Worm (Caenorhabditis elegans) whole organism, young adult: ENCODE results near the gene F46G10.4.
A peak's percentile ranks its signal among the peaks of the same experiment; 100 is the strongest.

Experiments used
- B0035.1 ChIP-seq: sonication (generic microtip); optimal IDR thresholded peaks from 2 replicates; lab custom pipeline; 2016; ENCODE audit warnings: missing genetic modification characterization, mild to moderate bottlenecking, missing compliant biosample characterization, missing genotype, missing genetic modification reagents
- B0336.3 ChIP-seq: fragments of 200-800 bp; sonication (Bioruptor generic); IDR thresholded peaks from 2 replicates; pipeline ENCODE4 v1.3.6; 2022; ENCODE audit warnings: missing genetic modification characterization, missing compliant biosample characterization
- D2030.7 ChIP-seq: fragments of 200-800 bp; sonication (Bioruptor generic); IDR thresholded peaks from 2 replicates; pipeline ENCODE4 v1.3.6; 2022; ENCODE audit warnings: missing genetic modification reagents, missing genetic modification characterization, missing compliant biosample characterization
- F52B5.7 ChIP-seq: sonication (generic microtip); optimal IDR thresholded peaks from 2 replicates; lab custom pipeline; 2016; ENCODE audit warnings: mild to moderate bottlenecking, missing genetic modification characterization, missing compliant biosample characterization
- F57A8.1 ChIP-seq: fragments of 200-800 bp; sonication (Bioruptor generic); optimal IDR thresholded peaks from 2 replicates; lab custom pipeline; 2018; ENCODE audit warnings: mild to moderate bottlenecking, missing genetic modification characterization, moderate library complexity, missing compliant biosample characterization
- K11D2.4 ChIP-seq: fragments of 200-800 bp; sonication (Bioruptor generic); IDR thresholded peaks from 2 replicates; pipeline ENCODE4 v1.3.6; 2022; ENCODE audit warnings: missing genetic modification reagents, missing genetic modification characterization, missing compliant biosample characterization
- K12H6.12 ChIP-seq: fragments of 200-800 bp; sonication (Bioruptor generic); optimal IDR thresholded peaks from 2 replicates; lab custom pipeline; 2018; ENCODE audit warnings: mild to moderate bottlenecking, missing genetic modification characterization, missing compliant biosample characterization
- T07F8.4 ChIP-seq: sonication (generic microtip); optimal IDR thresholded peaks from 2 replicates; lab custom pipeline; 2016; ENCODE audit warnings: mild to moderate bottlenecking, missing genetic modification characterization, moderate library complexity, missing compliant biosample characterization
- Y53G8AR.9 ChIP-seq: fragments of 200-800 bp; sonication (Bioruptor generic); conservative IDR thresholded peaks from 2 replicates; pipeline ENCODE4 v1.3.6; 2022; ENCODE audit warnings: missing genetic modification reagents, missing genetic modification characterization, missing compliant biosample characterization
- Y67H2A.10 ChIP-seq: fragments of 200-800 bp; sonication (Bioruptor generic); conservative IDR thresholded peaks from 2 replicates; pipeline ENCODE4 v1.3.6; 2022; ENCODE audit warnings: missing genetic modification reagents, missing genetic modification characterization, missing compliant biosample characterization
- ama-1 ChIP-seq, 3 experiments: fragments of 150-350 bp in 1 of 3; sonication (generic microtip) in 2 of 3; optimal IDR thresholded peaks; 2 replicates each; lab custom pipeline; 2014 to 2018; ENCODE audit warnings: missing biosample characterization in 2 of 3, missing genetic modification characterization in 2 of 3, missing genetic modification reagents in 2 of 3
- atf-7 ChIP-seq: sonication (generic microtip); optimal IDR thresholded peaks from 2 replicates; lab custom pipeline; 2017; ENCODE audit warnings: mild to moderate bottlenecking, missing genetic modification characterization, missing compliant biosample characterization
- athp-1 ChIP-seq: sonication (generic microtip); optimal IDR thresholded peaks from 2 replicates; lab custom pipeline; 2017; ENCODE audit warnings: mild to moderate bottlenecking, missing genetic modification characterization, missing compliant biosample characterization
- attf-5 ChIP-seq: fragments of 200-800 bp; sonication (Bioruptor generic); optimal IDR thresholded peaks from 2 replicates; lab custom pipeline; 2018; ENCODE audit warnings: mild to moderate bottlenecking, missing genetic modification characterization, missing compliant biosample characterization
- cebp-1 ChIP-seq, 2 experiments: fragments of 200-800 bp in 1 of 2; sonication (Bioruptor generic) in 1 of 2; sonication (generic microtip) in 1 of 2; IDR thresholded peaks in 1 of 2; optimal IDR thresholded peaks in 1 of 2; 2 replicates each; pipeline versions ENCODE4 v1.3.6 to Lab custom; 2017 to 2022; ENCODE audit warnings: missing compliant biosample characterization in 2 of 2, missing genetic modification characterization in 2 of 2, mild to moderate bottlenecking in 1 of 2, missing genetic modification reagents in 1 of 2, moderate library complexity in 1 of 2
- cebp-2 ChIP-seq: fragments of 200-800 bp; sonication (Bioruptor generic); IDR thresholded peaks from 2 replicates; pipeline ENCODE4 v1.3.6; 2022; ENCODE audit warnings: missing genetic modification characterization, missing compliant biosample characterization
- ceh-27 ChIP-seq: fragments of 200-800 bp; sonication (Bioruptor generic); optimal IDR thresholded peaks from 2 replicates; lab custom pipeline; 2018; ENCODE audit warnings: mild to moderate bottlenecking, missing genetic modification characterization, moderate library complexity, missing compliant biosample characterization
- chd-7 ChIP-seq: sonication (generic microtip); optimal IDR thresholded peaks from 2 replicates; lab custom pipeline; 2016; ENCODE audit warnings: mild to moderate bottlenecking, missing genetic modification characterization, moderate library complexity, missing compliant biosample characterization
- dox-1 ChIP-seq: fragments of 200-800 bp; sonication (Bioruptor generic); IDR thresholded peaks from 2 replicates; pipeline ENCODE4 v1.3.6; 2022; ENCODE audit warnings: missing genetic modification reagents, missing genetic modification characterization, missing compliant biosample characterization
- ets-4 ChIP-seq: fragments of 200-800 bp; sonication (Bioruptor generic); optimal IDR thresholded peaks from 2 replicates; lab custom pipeline; 2018; ENCODE audit warnings: mild to moderate bottlenecking, missing genetic modification characterization, missing compliant biosample characterization
- gei-17 ChIP-seq: fragments of 200-800 bp; sonication (Bioruptor generic); optimal IDR thresholded peaks from 2 replicates; lab custom pipeline; 2018; ENCODE audit warnings: mild to moderate bottlenecking, missing genetic modification characterization, missing compliant biosample characterization
- hlh-12 ChIP-seq: sonication (generic microtip); optimal IDR thresholded peaks from 2 replicates; lab custom pipeline; 2016; ENCODE audit warnings: missing genetic modification characterization, missing compliant biosample characterization
- hlh-26 ChIP-seq: fragments of 200-800 bp; sonication (Bioruptor generic); conservative IDR thresholded peaks from 2 replicates; pipeline ENCODE4 v1.3.6; 2022; ENCODE audit warnings: missing genetic modification reagents, missing genetic modification characterization, missing compliant biosample characterization
- hmg-1.2 ChIP-seq: fragments of 200-800 bp; sonication (Bioruptor generic); IDR thresholded peaks from 2 replicates; pipeline ENCODE4 v1.3.6; 2022; ENCODE audit warnings: missing genetic modification reagents, missing genetic modification characterization, missing compliant biosample characterization
- let-526 ChIP-seq: fragments of 200-800 bp; sonication (Bioruptor generic); IDR thresholded peaks from 2 replicates; pipeline ENCODE4 v1.3.6; 2022; ENCODE audit warnings: missing genetic modification reagents, missing genetic modification characterization, missing compliant biosample characterization
- let-607 ChIP-seq, 2 experiments: fragments of 200-800 bp in 1 of 2; sonication (Bioruptor generic) in 1 of 2; sonication (generic microtip) in 1 of 2; optimal IDR thresholded peaks; 2 replicates each; lab custom pipeline; 2016 to 2018; ENCODE audit warnings: mild to moderate bottlenecking in 2 of 2, missing compliant biosample characterization in 2 of 2, missing genetic modification characterization in 2 of 2, moderate library complexity in 2 of 2, missing genotype in 1 of 2
- lin-26 ChIP-seq: fragments of 200-800 bp; sonication (Bioruptor generic); IDR thresholded peaks from 2 replicates; pipeline ENCODE4 v1.3.6; 2022; ENCODE audit warnings: missing genetic modification reagents, missing genetic modification characterization, missing compliant biosample characterization
- lin-35 ChIP-seq, 3 experiments: fragments of 150-350 bp in 2 of 3; sonication (generic microtip) in 1 of 3; optimal IDR thresholded peaks; 2 replicates each; lab custom pipeline; 2014 to 2018; ENCODE audit warnings: missing biosample characterization in 3 of 3, missing genetic modification characterization in 3 of 3, missing genetic modification reagents in 3 of 3
- lin-54 ChIP-seq: fragments of 200-800 bp; sonication (Bioruptor generic); optimal IDR thresholded peaks from 2 replicates; lab custom pipeline; 2018; ENCODE audit warnings: mild to moderate bottlenecking, missing genetic modification characterization, missing compliant biosample characterization
- mcd-1 ChIP-seq: fragments of 200-800 bp; sonication (Bioruptor generic); IDR thresholded peaks from 2 replicates; pipeline ENCODE4 v1.3.6; 2022; ENCODE audit warnings: missing genetic modification reagents, missing genetic modification characterization, missing compliant biosample characterization
- mes-4 ChIP-seq: sonication (generic microtip); optimal IDR thresholded peaks from 2 replicates; lab custom pipeline; 2016; ENCODE audit warnings: missing genotype, missing genetic modification characterization, missing compliant biosample characterization
- nhr-80 ChIP-seq: sonication (generic microtip); optimal IDR thresholded peaks from 2 replicates; lab custom pipeline; 2016; ENCODE audit warnings: missing genetic modification characterization, missing compliant biosample characterization
- nhr-90 ChIP-seq: sonication (generic microtip); optimal IDR thresholded peaks from 2 replicates; lab custom pipeline; 2016; ENCODE audit warnings: missing genotype, mild to moderate bottlenecking, missing genetic modification characterization, missing compliant biosample characterization
- pbrm-1 ChIP-seq: fragments of 200-800 bp; sonication (Bioruptor generic); IDR thresholded peaks from 2 replicates; pipeline ENCODE4 v1.3.6; 2022; ENCODE audit warnings: missing genetic modification reagents, missing genetic modification characterization, missing compliant biosample characterization
- pha-4 ChIP-seq: fragments of 150-350 bp; sonication (generic microtip); optimal IDR thresholded peaks from 2 replicates; lab custom pipeline; 2014; ENCODE audit warnings: missing biosample characterization, missing genetic modification reagents, missing genetic modification characterization
- repo-1 ChIP-seq: sonication (generic microtip); optimal IDR thresholded peaks from 2 replicates; lab custom pipeline; 2017; ENCODE audit warnings: mild to moderate bottlenecking, missing genetic modification characterization, missing compliant biosample characterization
- snpc-4 ChIP-seq, 5 experiments: fragments of 150-350 bp in 1 of 5; sonication (generic microtip) in 4 of 5; optimal IDR thresholded peaks; 2 replicates each; lab custom pipeline; 2014 to 2018; ENCODE audit warnings: missing genetic modification characterization in 5 of 5, missing biosample characterization in 3 of 5, antibody characterized with exemption in 2 of 5, mild to moderate bottlenecking in 2 of 5, missing compliant biosample characterization in 2 of 5, missing genotype in 2 of 5, moderate library complexity in 2 of 5, missing genetic modification reagents in 1 of 5
- somi-1 ChIP-seq: fragments of 200-800 bp; sonication (Bioruptor generic); optimal IDR thresholded peaks from 2 replicates; lab custom pipeline; 2018; ENCODE audit warnings: mild to moderate bottlenecking, missing genetic modification characterization, missing compliant biosample characterization
- sptf-2 ChIP-seq: fragments of 200-800 bp; sonication (Bioruptor generic); optimal IDR thresholded peaks from 2 replicates; lab custom pipeline; 2018; ENCODE audit warnings: mild to moderate bottlenecking, missing genetic modification characterization, missing compliant biosample characterization
- tbp1 ChIP-seq: fragments of 200-800 bp; sonication (Bioruptor generic); optimal IDR thresholded peaks from 2 replicates; lab custom pipeline; 2018; ENCODE audit warnings: mild to moderate bottlenecking, missing genetic modification characterization, missing compliant biosample characterization
- tlf-1 ChIP-seq: fragments of 200-800 bp; sonication (Bioruptor generic); optimal IDR thresholded peaks from 2 replicates; lab custom pipeline; 2018; ENCODE audit warnings: mild to moderate bottlenecking, missing genetic modification characterization, missing compliant biosample characterization
- xnd-1 ChIP-seq: sonication (generic microtip); optimal IDR thresholded peaks from 2 replicates; lab custom pipeline; 2016; ENCODE audit warnings: missing genotype, missing genetic modification reagents, missing genetic modification characterization, missing compliant biosample characterization
- zfh-2 ChIP-seq: fragments of 200-800 bp; sonication (Bioruptor generic); conservative IDR thresholded peaks from 2 replicates; pipeline ENCODE4 v1.3.6; 2022; ENCODE audit warnings: missing genetic modification reagents, missing genetic modification characterization, missing compliant biosample characterization
- ztf-18 ChIP-seq: sonication (generic microtip); optimal IDR thresholded peaks from 2 replicates; lab custom pipeline; 2016; ENCODE audit warnings: missing genotype, mild to moderate bottlenecking, missing genetic modification characterization, missing compliant biosample characterization
- ztf-22 ChIP-seq: fragments of 200-800 bp; sonication (Bioruptor generic); optimal IDR thresholded peaks from 2 replicates; lab custom pipeline; 2018; ENCODE audit warnings: mild to moderate bottlenecking, missing genetic modification characterization, moderate library complexity, missing compliant biosample characterization

The F46G10.4 gene

DNA sequence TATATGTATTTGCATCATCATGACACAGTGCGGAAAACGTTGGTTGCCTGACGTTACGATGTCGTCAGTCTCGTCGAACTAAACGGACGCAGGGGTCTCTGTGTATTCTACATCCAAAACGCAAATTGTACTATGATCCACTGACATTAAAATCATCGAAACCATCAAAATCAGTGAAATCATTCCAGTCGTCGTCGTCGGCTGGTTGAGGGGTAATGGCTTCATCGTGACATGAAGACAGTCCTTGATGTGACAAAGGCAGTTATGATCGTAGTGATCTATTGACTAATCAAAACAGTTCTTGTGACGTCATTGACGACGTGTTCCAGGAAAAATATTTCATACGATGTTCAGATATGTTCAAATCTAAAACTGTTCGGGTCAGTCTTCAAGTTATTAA lies 23.8 kb downstream of the F46G10.4 start:
- TF ChIP-seq Y53G8AR.9 (GFP tag; lab: Robert Waterston, UW), result no peak

DNA sequence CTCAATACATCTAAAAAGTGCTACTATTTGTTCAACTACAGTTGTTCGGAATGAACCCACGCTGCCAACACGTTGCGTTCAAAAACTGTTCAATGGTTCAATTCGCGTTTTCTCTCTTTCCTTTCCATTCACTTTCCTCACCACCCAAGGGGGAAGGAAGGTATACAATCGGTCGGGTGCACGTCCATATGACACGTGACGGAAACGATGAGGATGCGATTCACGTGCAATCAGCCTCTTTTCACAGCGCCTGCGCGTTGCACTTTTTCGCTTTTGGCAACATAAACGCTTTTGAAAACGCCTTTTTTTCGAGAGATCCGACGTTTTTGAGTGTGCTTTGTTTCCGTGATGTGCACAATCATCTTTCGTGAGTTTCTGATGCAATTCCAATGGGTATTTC lies 24.7 kb downstream of the F46G10.4 start:
- peak; percentile 66 for TF ChIP-seq dox-1 (GFP tag; lab: Robert Waterston, UW)
- TF ChIP-seq attf-5 (GFP tag; lab: Kevin White, UChicago), result peak; percentile 31
- peak; percentile 54 for TF ChIP-seq gei-17 (GFP tag; lab: Kevin White, UChicago)
- TF ChIP-seq xnd-1 (tag; lab: Kevin White, UChicago), result no peak
- TF ChIP-seq repo-1, result peak; percentile 60
- peak; percentile 33 for TF ChIP-seq tlf-1 (GFP tag; lab: Kevin White, UChicago)
- no peak for TF ChIP-seq athp-1
- TF ChIP-seq K12H6.12 (tag; lab: Kevin White, UChicago), result peak; percentile 29
- peak; percentile 48 for TF ChIP-seq pha-4
- TF ChIP-seq snpc-4 (GFP tag; optimal IDR thresholded peaks at IDR 0.05; lab: Kevin White, UChicago), result no peak
- peak in 3 of 4 experiments; percentile 7 to 55 (median 51) for TF ChIP-seq snpc-4 (tag; optimal IDR thresholded peaks at IDR 0.05; lab: Kevin White, UChicago)
- TF ChIP-seq T07F8.4 (tag; lab: Kevin White, UChicago), result no peak
- TF ChIP-seq let-607 (tag; optimal IDR thresholded peaks at IDR 0.05; lab: Kevin White, UChicago), result peak in 1 of 2 experiments; percentile 67
- peak; percentile 60 for TF ChIP-seq B0336.3
- TF ChIP-seq nhr-90 (tag; lab: Kevin White, UChicago), result peak; percentile 37
- TF ChIP-seq pbrm-1 (GFP tag; lab: Robert Waterston, UW), result 0 out of 2 replicates have a peak, but pooled peaks have one; percentile 17
- no peak for TF ChIP-seq hlh-12 (tag; lab: Kevin White, UChicago)
- TF ChIP-seq let-526 (GFP tag; lab: Robert Waterston, UW), result 0 out of 2 replicates have a peak, but pooled peaks have one; percentile 15
- peak; percentile 86 for TF ChIP-seq somi-1
- 0 out of 2 replicates have a peak, but pooled peaks have one; percentile 11 for TF ChIP-seq cebp-2
- TF ChIP-seq tbp1 (GFP tag; lab: Kevin White, UChicago), result peak; percentile 47
- TF ChIP-seq nhr-80 (tag; lab: Kevin White, UChicago), result peak; percentile 68
- no peak for TF ChIP-seq lin-26 (GFP tag; lab: Robert Waterston, UW)
- TF ChIP-seq atf-7 (tag; lab: Kevin White, UChicago), result peak; percentile 85
- no peak for TF ChIP-seq F52B5.7 (tag; lab: Kevin White, UChicago)
- no peak for TF ChIP-seq hmg-1.2 (GFP tag; lab: Robert Waterston, UW)
- TF ChIP-seq ets-4, result no peak
- no peak for TF ChIP-seq mes-4 (tag; lab: Kevin White, UChicago)
- TF ChIP-seq Y67H2A.10 (GFP tag; lab: Robert Waterston, UW), result no peak
- no peak for TF ChIP-seq ztf-18 (tag; lab: Kevin White, UChicago)
- no peak for TF ChIP-seq sptf-2 (GFP tag; lab: Kevin White, UChicago)
- no peak for TF ChIP-seq F57A8.1 (GFP tag; lab: Kevin White, UChicago)
- peak in 1 of 3 experiments; percentile 18 for TF ChIP-seq lin-35 (GFP tag; optimal IDR thresholded peaks at IDR 0.05; lab: Kevin White, UChicago)
- TF ChIP-seq cebp-1 (GFP tag; IDR thresholded peaks at IDR 0.05; lab: Robert Waterston, UW), result 0 out of 2 replicates have a peak, but pooled peaks have one; percentile 17
- TF ChIP-seq cebp-1 (tag; optimal IDR thresholded peaks at IDR 0.05; lab: Kevin White, UChicago), result peak; percentile 78
- peak; percentile 15 for TF ChIP-seq lin-54
- TF ChIP-seq ztf-22 (GFP tag; lab: Kevin White, UChicago), result peak; percentile 78
- TF ChIP-seq B0035.1, result no peak
- peak; percentile 72 for TF ChIP-seq chd-7 (tag; lab: Kevin White, UChicago)
- TF ChIP-seq mcd-1, result peak; percentile 33; the same call in 1 of the 2 replicates
- peak; percentile 67; the same call in 1 of the 2 replicates for TF ChIP-seq K11D2.4 (GFP tag; lab: Robert Waterston, UW)
- peak; percentile 82; the same call in 1 of the 2 replicates for TF ChIP-seq zfh-2 (GFP tag; lab: Robert Waterston, UW)
- peak; percentile 3 for TF ChIP-seq ceh-27
- no peak for TF ChIP-seq ama-1 (optimal IDR thresholded peaks at IDR 0.05; lab: Kevin White, UChicago)
- no peak for TF ChIP-seq ama-1 (GFP tag; optimal IDR thresholded peaks at IDR 0.05; lab: Kevin White, UChicago)
- no peak for TF ChIP-seq D2030.7 (GFP tag; lab: Robert Waterston, UW)
- no peak for TF ChIP-seq hlh-26 (GFP tag; lab: Robert Waterston, UW)
